Worm (Caenorhabditis elegans) whole organism, L4 larva: ENCODE measurements around the gene srbc-16.

Experiments used
- hif-1 ChIP-seq, 2 experiments: sonication (generic microtip); optimal IDR thresholded peaks; 2 replicates each; lab custom pipeline; 2016 to 2017; ENCODE audit warnings: missing compliant biosample characterization in 2 of 2, missing genetic modification characterization in 2 of 2, missing genetic modification reagents in 2 of 2, missing genotype in 2 of 2, mild to moderate bottlenecking in 1 of 2
- lin-13 ChIP-seq: fragments of 150-350 bp; optimal IDR thresholded peaks from 2 replicates; lab custom pipeline; 2014; ENCODE audit warnings: missing biosample characterization, missing genetic modification reagents, missing genetic modification characterization
- lin-15B ChIP-seq: fragments of 150-350 bp; sonication (generic microtip); optimal IDR thresholded peaks from 3 replicates; lab custom pipeline; 2014; ENCODE audit warnings: missing biosample characterization, missing genetic modification characterization
- set-16 ChIP-seq: fragments of 200-800 bp; sonication (Bioruptor generic); IDR thresholded peaks from 2 replicates; pipeline ENCODE4 v1.3.6; 2022; ENCODE audit warnings: missing genetic modification reagents, missing genetic modification characterization, missing compliant biosample characterization

DNA sequence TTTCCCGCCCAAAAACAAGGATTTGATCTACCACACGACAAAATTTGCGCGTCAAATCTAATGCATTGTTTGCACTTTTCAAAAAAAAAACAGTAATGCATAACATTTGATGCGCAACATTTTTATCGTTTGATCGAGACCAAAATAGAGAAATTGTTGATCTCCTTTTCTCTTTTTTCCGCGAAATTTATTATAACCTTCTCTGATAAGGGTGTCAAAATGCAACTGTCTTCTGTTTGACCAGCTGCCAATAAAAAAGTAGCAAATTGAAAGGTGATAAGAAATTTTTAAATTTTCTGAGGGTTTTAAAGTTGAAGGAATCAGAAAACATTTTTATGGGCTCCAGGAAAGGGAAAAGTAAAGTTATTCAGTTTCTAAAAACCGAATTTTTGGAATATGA is 44.8 kb upstream of the srbc-16 start:
- TF ChIP-seq set-16 (GFP tag; lab: Robert Waterston, UW) = no peak
- no peak for TF ChIP-seq lin-15B (tag; lab: Kevin White, UChicago)
- no peak for TF ChIP-seq hif-1 (tag; optimal IDR thresholded peaks at IDR 0.05; lab: Kevin White, UChicago)
- no peak for TF ChIP-seq lin-13 (GFP tag; lab: Kevin White, UChicago)
